Fruit fly (Drosophila melanogaster) whole organism, embryonic: ENCODE data around the gene Cortactin.
A peak's percentile ranks its signal among the peaks of the same experiment; 100 is the strongest.

Experiments used
- Ada2b ChIP-seq: fragments of 200-800 bp; sonication (Bioruptor generic); IDR thresholded peaks from 2 replicates; pipeline ENCODE4 v1.3.6; 2022; ENCODE audit warnings: missing biosample characterization, missing genetic modification characterization
- B-H2 ChIP-seq: fragments of 200-800 bp; sonication (Bioruptor generic); optimal IDR thresholded peaks from 2 replicates; lab custom pipeline; 2018; ENCODE audit warnings: missing biosample characterization, mild to moderate bottlenecking, missing genetic modification characterization
- Bdp1 ChIP-seq: fragments of 200-800 bp; sonication (Bioruptor generic); optimal IDR thresholded peaks from 3 replicates; lab custom pipeline; 2016; ENCODE audit warnings: missing biosample characterization, missing genetic modification characterization
- BtbVII ChIP-seq: fragments of 200-800 bp; sonication (Bioruptor generic); optimal IDR thresholded peaks from 3 replicates; lab custom pipeline; 2017; ENCODE audit warnings: missing biosample characterization, mild to moderate bottlenecking, missing genetic modification characterization
- CG10321 ChIP-seq: fragments of 200-800 bp; sonication (Bioruptor generic); IDR thresholded peaks from 2 replicates; pipeline ENCODE4 v1.3.6; 2022; ENCODE audit warnings: missing biosample characterization, missing genetic modification characterization
- CG11696 ChIP-seq: fragments of 200-800 bp; sonication (Bioruptor generic); IDR thresholded peaks from 2 replicates; pipeline ENCODE4 v1.3.6; 2022; ENCODE audit warnings: missing biosample characterization, missing genetic modification characterization
- CG1233 ChIP-seq: fragments of 200-800 bp; sonication (Bioruptor generic); optimal IDR thresholded peaks from 4 replicates; lab custom pipeline; 2018; ENCODE audit warnings: missing biosample characterization, mild to moderate bottlenecking, missing genetic modification characterization
- CG12391 ChIP-seq: fragments of 200-800 bp; sonication (Bioruptor generic); optimal IDR thresholded peaks from 3 replicates; lab custom pipeline; 2018; ENCODE audit warnings: missing biosample characterization, mild to moderate bottlenecking, missing genetic modification characterization, moderate library complexity
- CG14014 ChIP-seq: fragments of 200-800 bp; sonication (Bioruptor generic); IDR thresholded peaks from 2 replicates; pipeline ENCODE4 v1.3.6; 2022; ENCODE audit warnings: missing biosample characterization, missing genetic modification characterization
- CG14441 ChIP-seq: fragments of 200-800 bp; sonication (Bioruptor generic); IDR thresholded peaks from 2 replicates; pipeline ENCODE4 v1.3.6; 2022; ENCODE audit warnings: missing biosample characterization, missing genetic modification characterization
- CG15011 ChIP-seq: fragments of 200-800 bp; sonication (Bioruptor generic); optimal IDR thresholded peaks from 3 replicates; lab custom pipeline; 2018; ENCODE audit warnings: missing biosample characterization, mild to moderate bottlenecking, missing genetic modification characterization
- CG1602 ChIP-seq: fragments of 200-800 bp; sonication (Bioruptor generic); optimal IDR thresholded peaks from 3 replicates; lab custom pipeline; 2016; ENCODE audit warnings: missing biosample characterization, missing genetic modification characterization
- CG17361 ChIP-seq: fragments of 200-800 bp; sonication (Bioruptor generic); IDR thresholded peaks from 3 replicates; pipeline ENCODE4 v1.3.6; 2022; ENCODE audit warnings: missing biosample characterization, missing genetic modification characterization
- CG2116 ChIP-seq: fragments of 200-800 bp; sonication (Bioruptor generic); optimal IDR thresholded peaks from 3 replicates; lab custom pipeline; 2018; ENCODE audit warnings: missing biosample characterization, mild to moderate bottlenecking, missing genetic modification characterization
- CG2202 ChIP-seq: fragments of 200-800 bp; sonication (Bioruptor generic); optimal IDR thresholded peaks from 2 replicates; lab custom pipeline; 2018; ENCODE audit warnings: missing biosample characterization, mild to moderate bottlenecking, missing genetic modification characterization
- CG2712 ChIP-seq: fragments of 200-800 bp; optimal IDR thresholded peaks from 3 replicates; lab custom pipeline; 2019; ENCODE audit warnings: missing biosample characterization, mild to moderate bottlenecking, missing genetic modification characterization, moderate library complexity
- CG31224 ChIP-seq: fragments of 200-800 bp; sonication (Bioruptor generic); IDR thresholded peaks from 2 replicates; pipeline ENCODE4 v1.3.6; 2022; ENCODE audit warnings: missing biosample characterization, missing genetic modification characterization
- CG3281 ChIP-seq: fragments of 200-800 bp; sonication (Bioruptor generic); optimal IDR thresholded peaks from 3 replicates; lab custom pipeline; 2017; ENCODE audit warnings: missing biosample characterization, mild to moderate bottlenecking, missing genetic modification characterization
- CG34376 ChIP-seq: fragments of 200-800 bp; sonication (Bioruptor generic); optimal IDR thresholded peaks from 2 replicates; lab custom pipeline; 2018; ENCODE audit warnings: missing biosample characterization, mild to moderate bottlenecking, missing genetic modification characterization
- CG4424 ChIP-seq: fragments of 200-800 bp; sonication (Bioruptor generic); optimal IDR thresholded peaks from 3 replicates; lab custom pipeline; 2016; ENCODE audit warnings: missing biosample characterization, missing genetic modification characterization
- CG4820 ChIP-seq: fragments of 200-800 bp; sonication (Bioruptor generic); optimal IDR thresholded peaks from 3 replicates; lab custom pipeline; 2016; ENCODE audit warnings: missing biosample characterization, missing genetic modification characterization
- CG5245 ChIP-seq: fragments of 200-800 bp; sonication (Bioruptor generic); optimal IDR thresholded peaks from 3 replicates; lab custom pipeline; 2016; ENCODE audit warnings: missing biosample characterization, missing genetic modification characterization
- CG7556 ChIP-seq: fragments of 200-800 bp; sonication (Bioruptor generic); optimal IDR thresholded peaks from 2 replicates; lab custom pipeline; 2017; ENCODE audit warnings: missing biosample characterization, mild to moderate bottlenecking, missing genetic modification characterization
- CG9797 ChIP-seq: fragments of 200-800 bp; sonication (Bioruptor generic); optimal IDR thresholded peaks from 3 replicates; lab custom pipeline; 2018; ENCODE audit warnings: missing biosample characterization, mild to moderate bottlenecking, missing genetic modification characterization
- Dad ChIP-seq: fragments of 200-800 bp; sonication (Bioruptor generic); optimal IDR thresholded peaks from 3 replicates; lab custom pipeline; 2016; ENCODE audit warnings: missing biosample characterization, missing genetic modification characterization
- Dip3 ChIP-seq: fragments of 200-800 bp; sonication (Bioruptor generic); optimal IDR thresholded peaks from 3 replicates; lab custom pipeline; 2016; ENCODE audit warnings: missing biosample characterization, missing genetic modification characterization
- Doc2 ChIP-seq: fragments of 200-800 bp; sonication (Bioruptor generic); IDR thresholded peaks from 2 replicates; pipeline ENCODE4 v1.3.6; 2022; ENCODE audit warnings: missing biosample characterization, missing genetic modification characterization
- Ets65A ChIP-seq: fragments of 200-800 bp; sonication (Bioruptor generic); peaks from one replicate; lab custom pipeline; 2016; ENCODE audit warnings: missing biosample characterization, missing genetic modification characterization
- Fer1 ChIP-seq: fragments of 200-800 bp; sonication (Bioruptor generic); optimal IDR thresholded peaks from 2 replicates; lab custom pipeline; 2017; ENCODE audit warnings: missing biosample characterization, mild to moderate bottlenecking, missing genetic modification characterization
- Fer2 ChIP-seq: fragments of 200-800 bp; sonication (Bioruptor generic); optimal IDR thresholded peaks from 2 replicates; lab custom pipeline; 2018; ENCODE audit warnings: missing biosample characterization, mild to moderate bottlenecking, missing genetic modification characterization, moderate library complexity
- HLH4C ChIP-seq: fragments of 200-800 bp; sonication (Bioruptor generic); IDR thresholded peaks from 3 replicates; pipeline ENCODE4 v1.3.6; 2022; ENCODE audit warnings: missing biosample characterization, missing genetic modification characterization; ENCODE audit not compliant: partially characterized antibody
- MTF-1 ChIP-seq: fragments of 200-800 bp; sonication (Bioruptor generic); optimal IDR thresholded peaks from 2 replicates; lab custom pipeline; 2018; ENCODE audit warnings: missing biosample characterization, mild to moderate bottlenecking, missing genetic modification characterization, borderline replicate concordance
- NFAT ChIP-seq: fragments of 200-800 bp; sonication (Bioruptor generic); IDR thresholded peaks from 2 replicates; pipeline ENCODE4 v1.3.6; 2022; ENCODE audit warnings: missing biosample characterization, missing genetic modification characterization
- dmrt11E ChIP-seq: fragments of 200-800 bp; sonication (Bioruptor generic); optimal IDR thresholded peaks from 3 replicates; lab custom pipeline; 2018; ENCODE audit warnings: missing biosample characterization, mild to moderate bottlenecking, missing genetic modification characterization, moderate library complexity
- ewg ChIP-seq: fragments of 200-800 bp; sonication (Bioruptor generic); optimal IDR thresholded peaks from 3 replicates; lab custom pipeline; 2017; ENCODE audit warnings: mild to moderate bottlenecking, missing biosample characterization, missing genetic modification reagents, missing genetic modification characterization
- gce ChIP-seq: fragments of 200-800 bp; sonication (Bioruptor generic); IDR thresholded peaks from 3 replicates; pipeline ENCODE4 v1.3.6; 2022; ENCODE audit warnings: missing biosample characterization, missing genetic modification characterization
- inv ChIP-seq: fragments of 200-800 bp; sonication (Bioruptor generic); IDR thresholded peaks from 2 replicates; pipeline ENCODE4 v1.3.6; 2022; ENCODE audit warnings: missing biosample characterization, missing genetic modification characterization; ENCODE audit not compliant: partially characterized antibody
- knrl ChIP-seq: fragments of 200-800 bp; sonication (Bioruptor generic); IDR thresholded peaks from 3 replicates; pipeline ENCODE4 v1.3.6; 2022; ENCODE audit warnings: missing biosample characterization, missing genetic modification characterization; ENCODE audit not compliant: partially characterized antibody
- lilli ChIP-seq: fragments of 200-800 bp; sonication (Bioruptor generic); optimal IDR thresholded peaks from 3 replicates; lab custom pipeline; 2016; ENCODE audit warnings: missing biosample characterization, missing genetic modification characterization
- nerfin-2 ChIP-seq: fragments of 200-800 bp; sonication (Bioruptor generic); IDR thresholded peaks from 2 replicates; pipeline ENCODE4 v1.3.6; 2022; ENCODE audit warnings: missing biosample characterization, missing genetic modification characterization; ENCODE audit not compliant: partially characterized antibody
- odd ChIP-seq: fragments of 200-800 bp; sonication (Bioruptor generic); optimal IDR thresholded peaks from 2 replicates; lab custom pipeline; 2017; ENCODE audit warnings: missing biosample characterization, mild to moderate bottlenecking, missing genetic modification characterization
- pan ChIP-seq, 4 experiments: fragments of >200 bp in 3 of 4; fragments of 200-800 bp in 1 of 4; sonication (Bioruptor generic) in 1 of 4; optimal IDR thresholded peaks in 3 of 4; IDR thresholded peaks in 1 of 4; 2 replicates each; pipeline versions ENCODE4 v1.3.6 to Lab custom; 2017 to 2022; ENCODE audit warnings: missing biosample characterization in 2 of 4, missing genetic modification characterization in 2 of 4, mixed read lengths in 1 of 4
- pb ChIP-seq: fragments of 200-800 bp; sonication (Bioruptor generic); optimal IDR thresholded peaks from 3 replicates; lab custom pipeline; 2016; ENCODE audit warnings: missing biosample characterization, missing genetic modification characterization
- pfk ChIP-seq: fragments of 200-800 bp; sonication (Bioruptor generic); optimal IDR thresholded peaks from 2 replicates; lab custom pipeline; 2018; ENCODE audit warnings: missing biosample characterization, mild to moderate bottlenecking, missing genetic modification characterization, moderate library complexity
- twi ChIP-seq: fragments of 200-800 bp; optimal IDR thresholded peaks from 2 replicates; lab custom pipeline; 2019; ENCODE audit warnings: missing biosample characterization, mild to moderate bottlenecking, missing genetic modification characterization, moderate library complexity
- vnd ChIP-seq: fragments of 200-800 bp; sonication (Bioruptor generic); IDR thresholded peaks from 3 replicates; pipeline ENCODE4 v1.3.6; 2022; ENCODE audit warnings: missing biosample characterization, missing genetic modification characterization; ENCODE audit not compliant: partially characterized antibody
- vvl ChIP-seq: fragments of 200-800 bp; sonication (Bioruptor generic); IDR thresholded peaks from 2 replicates; pipeline ENCODE4 v1.3.6; 2022; ENCODE audit warnings: missing biosample characterization, missing genetic modification characterization
- z ChIP-seq: fragments of 200-800 bp; sonication (Bioruptor generic); IDR thresholded peaks from 3 replicates; pipeline ENCODE4 v1.3.6; 2022; ENCODE audit warnings: missing biosample characterization, missing genetic modification characterization

Cortactin gene

dm6 chr3R:21107907-21108591 lies 43.8 kb upstream of the Cortactin start, which contains the start of the genes Sec15 and rtet (continued):
- TF ChIP-seq MTF-1 (GFP tag; lab: Kevin White, UChicago) = no peak
- no peak for TF ChIP-seq CG11696 (GFP tag; lab: Robert Waterston, UW)
- TF ChIP-seq vnd (GFP tag; lab: Robert Waterston, UW) = peak; percentile 52; the same call in 2 of the 3 replicates
- peak; percentile 93 for TF ChIP-seq Ets65A
- peak; percentile 48 for TF ChIP-seq inv
- TF ChIP-seq lilli (GFP tag; lab: Kevin White, UChicago) = peak; percentile 67
- TF ChIP-seq knrl (GFP tag; lab: Robert Waterston, UW) = peak; percentile 73; the same call in 2 of the 3 replicates
- peak; percentile 78 for TF ChIP-seq HLH4C (GFP tag; lab: Robert Waterston, UW)
- TF ChIP-seq Ada2b = peak; percentile 41; the same call in 1 of the 2 replicates
- peak; percentile 17 for TF ChIP-seq CG7556 (GFP tag; lab: Kevin White, UChicago)
- peak; percentile 16 for TF ChIP-seq CG5245 (GFP tag; lab: Kevin White, UChicago)
- peak; percentile 62 for TF ChIP-seq B-H2
- TF ChIP-seq nerfin-2 = peak; percentile 66
- TF ChIP-seq z (GFP tag; lab: Robert Waterston, UW) = no peak
- TF ChIP-seq CG34376 (GFP tag; lab: Kevin White, UChicago) = peak; percentile 53
- peak; percentile 17 for TF ChIP-seq Dip3 (GFP tag; lab: Kevin White, UChicago)
- peak; percentile 54 for TF ChIP-seq CG4424
- peak; percentile 70 for TF ChIP-seq CG2116 (GFP tag; lab: Kevin White, UChicago)
- peak; percentile 76 for TF ChIP-seq dmrt11E (tag; lab: Kevin White, UChicago)
- no peak for TF ChIP-seq pan (optimal IDR thresholded peaks at IDR 0.05; lab: Kevin White, UChicago)
- TF ChIP-seq pan (GFP tag; optimal IDR thresholded peaks at IDR 0.05 in 1 of 2, IDR thresholded peaks at IDR 0.05 in 1 of 2) = peak in 1 of 2 experiments; percentile 54
- TF ChIP-seq Bdp1 = peak; percentile 10
- peak; percentile 57 for TF ChIP-seq CG3281 (GFP tag; lab: Kevin White, UChicago)
- TF ChIP-seq CG4820 (GFP tag; lab: Kevin White, UChicago) = peak; percentile 26
- TF ChIP-seq CG10321 (GFP tag; lab: Robert Waterston, UW) = no peak
- peak; percentile 21 for TF ChIP-seq CG9797 (GFP tag; lab: Kevin White, UChicago)
- TF ChIP-seq CG12391 (tag; lab: Kevin White, UChicago) = peak; percentile 77
- no peak for TF ChIP-seq CG2202 (tag; lab: Kevin White, UChicago)
- TF ChIP-seq CG15011 (GFP tag; lab: Kevin White, UChicago) = no peak
- TF ChIP-seq vvl = peak; percentile 76
- peak; percentile 27 for TF ChIP-seq Fer2 (tag; lab: Kevin White, UChicago)
- peak; percentile 9 for TF ChIP-seq BtbVII (GFP tag; lab: Kevin White, UChicago)
- no peak for TF ChIP-seq pb (GFP tag; lab: Kevin White, UChicago)
- peak; percentile 72 for TF ChIP-seq CG2712 (tag; lab: Kevin White, UChicago)
- TF ChIP-seq Fer1 = peak; percentile 65
- peak; percentile 36 for TF ChIP-seq Dad (GFP tag; lab: Kevin White, UChicago)
- peak; percentile 47 for TF ChIP-seq twi (tag; lab: Kevin White, UChicago)
- peak; percentile 60 for TF ChIP-seq ewg (GFP tag; lab: Kevin White, UChicago)
- TF ChIP-seq CG14014 (GFP tag; lab: Robert Waterston, UW) = peak; percentile 42; the same call in 1 of the 2 replicates
- TF ChIP-seq Doc2 (GFP tag; lab: Robert Waterston, UW) = no peak
- TF ChIP-seq gce = no peak
- TF ChIP-seq CG17361 (GFP tag; lab: Robert Waterston, UW) = peak; percentile 31; the same call in 1 of the 3 replicates
- TF ChIP-seq CG1602 (GFP tag; lab: Kevin White, UChicago) = peak; percentile 15
- TF ChIP-seq CG1233 (GFP tag; lab: Kevin White, UChicago) = peak; percentile 44
- TF ChIP-seq CG14441 = peak; percentile 58
- TF ChIP-seq CG31224 (GFP tag; lab: Robert Waterston, UW) = no peak
- no peak for TF ChIP-seq odd (GFP tag; lab: Kevin White, UChicago)
- no peak for TF ChIP-seq pfk (GFP tag; lab: Kevin White, UChicago)
- peak; percentile 48; the same call in 1 of the 2 replicates for TF ChIP-seq NFAT (GFP tag; lab: Robert Waterston, UW)
